Fruit fly (Drosophila melanogaster) whole organism, pupa: ENCODE measurements around the gene CG34289.

Source experiments
- CG12605 ChIP-seq: fragments of 200-800 bp; sonication (Bioruptor generic); IDR thresholded peaks from 2 replicates; pipeline ENCODE4 v1.3.6; 2022; ENCODE audit warnings: missing biosample characterization, missing genetic modification characterization
- CG32121 ChIP-seq: fragments of 200-800 bp; sonication (Bioruptor generic); IDR thresholded peaks from 2 replicates; pipeline ENCODE4 v1.3.6; 2022; ENCODE audit warnings: missing biosample characterization, missing genetic modification characterization
- CG8159 ChIP-seq: fragments of 200-800 bp; sonication (Bioruptor generic); optimal IDR thresholded peaks from 3 replicates; lab custom pipeline; 2018; ENCODE audit warnings: missing biosample characterization, mild to moderate bottlenecking, missing genetic modification characterization, moderate library complexity
- EcR ChIP-seq: fragments of 200-800 bp; sonication (Bioruptor generic); optimal IDR thresholded peaks from 3 replicates; lab custom pipeline; 2019; ENCODE audit warnings: missing biosample characterization, missing genetic modification characterization, mild to moderate bottlenecking, moderate library complexity, missing genetic modification reagents
- Ets98B ChIP-seq: fragments of 200-800 bp; sonication (Bioruptor generic); IDR thresholded peaks from 2 replicates; pipeline ENCODE4 v1.3.6; 2022; ENCODE audit warnings: missing biosample characterization, missing genetic modification characterization
- Pif1A ChIP-seq: fragments of 200-800 bp; sonication (Bioruptor generic); optimal IDR thresholded peaks from 3 replicates; lab custom pipeline; 2016; ENCODE audit warnings: missing biosample characterization, missing genetic modification characterization
- Pif1B ChIP-seq: fragments of 200-800 bp; sonication (Bioruptor generic); optimal IDR thresholded peaks from 3 replicates; lab custom pipeline; 2016; ENCODE audit warnings: missing biosample characterization, missing genetic modification characterization
- Snoo ChIP-seq: fragments of 200-800 bp; sonication (Bioruptor generic); optimal IDR thresholded peaks from 3 replicates; lab custom pipeline; 2017; ENCODE audit warnings: missing biosample characterization, mild to moderate bottlenecking, missing genetic modification characterization, inconsistent platforms
- fd96Ca ChIP-seq: fragments of 200-800 bp; sonication (Bioruptor generic); IDR thresholded peaks from 3 replicates; pipeline ENCODE4 v1.3.6; 2022; ENCODE audit warnings: missing biosample characterization, missing genetic modification characterization
- gl ChIP-seq: fragments of 200-800 bp; sonication (Bioruptor generic); optimal IDR thresholded peaks from 2 replicates; lab custom pipeline; 2018; ENCODE audit warnings: missing biosample characterization, mild to moderate bottlenecking, missing genetic modification characterization

DNA sequence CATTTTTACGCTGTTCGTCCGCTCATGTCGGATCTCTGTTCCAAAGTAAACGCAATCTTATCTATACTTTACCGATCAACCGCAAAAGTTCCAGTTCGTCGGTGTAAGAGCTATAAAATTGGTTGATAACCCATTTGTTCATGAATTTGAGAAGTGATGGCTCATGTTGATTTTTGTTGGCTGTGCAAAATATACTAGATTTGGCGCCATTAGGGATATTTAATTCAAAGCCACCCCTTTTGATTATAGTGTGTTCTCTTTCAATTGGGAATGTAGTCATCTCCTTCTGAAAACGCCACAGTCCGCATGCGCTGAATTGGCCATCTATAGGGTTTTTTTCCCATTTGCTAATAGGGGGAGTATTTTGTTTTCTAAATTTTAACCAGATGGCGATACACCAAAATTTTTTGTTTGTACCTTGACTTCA is 31.5 kb upstream of the CG34289 start, which contains the start of gene Ugt303B2:
- TF ChIP-seq Pif1B (GFP tag; lab: Kevin White, UChicago) = no peak
- TF ChIP-seq fd96Ca (GFP tag; lab: Robert Waterston, UW) = no peak
- TF ChIP-seq Pif1A (GFP tag; lab: Kevin White, UChicago) = no peak
- TF ChIP-seq CG12605 (GFP tag; lab: Robert Waterston, UW) = no peak
- no peak for TF ChIP-seq EcR (GFP tag; lab: Kevin White, UChicago)
- no peak for TF ChIP-seq Ets98B
- no peak for TF ChIP-seq CG8159
- no peak for TF ChIP-seq CG32121 (GFP tag; lab: Robert Waterston, UW)
- no peak for TF ChIP-seq Snoo (tag; lab: Kevin White, UChicago)
- TF ChIP-seq gl (tag; lab: Kevin White, UChicago) = no peak
